Fruit fly (Drosophila melanogaster) whole organism, pupa: ENCODE results near the gene aqz.

Source experiments
- CG10348 ChIP-seq: fragments of 200-800 bp; sonication (Bioruptor generic); IDR thresholded peaks from 2 replicates; pipeline ENCODE4 v1.3.6; 2022; ENCODE audit warnings: missing biosample characterization, missing genetic modification characterization
- CG12605 ChIP-seq: fragments of 200-800 bp; sonication (Bioruptor generic); IDR thresholded peaks from 2 replicates; pipeline ENCODE4 v1.3.6; 2022; ENCODE audit warnings: missing biosample characterization, missing genetic modification characterization
- CG13204 ChIP-seq: fragments of 200-800 bp; sonication (Bioruptor generic); optimal IDR thresholded peaks from 2 replicates; lab custom pipeline; 2018; ENCODE audit warnings: missing biosample characterization, mild to moderate bottlenecking, missing genetic modification characterization, moderate library complexity
- CG14655 ChIP-seq: fragments of 200-800 bp; sonication (Bioruptor generic); optimal IDR thresholded peaks from 3 replicates; lab custom pipeline; 2017; ENCODE audit warnings: mild to moderate bottlenecking, missing biosample characterization, missing genetic modification reagents, missing genetic modification characterization
- CG15710 ChIP-seq: fragments of 200-800 bp; sonication (Bioruptor generic); optimal IDR thresholded peaks from 2 replicates; lab custom pipeline; 2018; ENCODE audit warnings: missing biosample characterization, mild to moderate bottlenecking, missing genetic modification characterization, moderate library complexity
- CG17806 ChIP-seq: fragments of 200-800 bp; sonication (Bioruptor generic); optimal IDR thresholded peaks from 2 replicates; lab custom pipeline; 2018; ENCODE audit warnings: missing biosample characterization, mild to moderate bottlenecking, missing genetic modification characterization, moderate library complexity
- CG32121 ChIP-seq: fragments of 200-800 bp; sonication (Bioruptor generic); IDR thresholded peaks from 2 replicates; pipeline ENCODE4 v1.3.6; 2022; ENCODE audit warnings: missing biosample characterization, missing genetic modification characterization
- CG34367 ChIP-seq: fragments of 200-800 bp; sonication (Bioruptor generic); optimal IDR thresholded peaks from 2 replicates; lab custom pipeline; 2018; ENCODE audit warnings: missing biosample characterization, mild to moderate bottlenecking, missing genetic modification characterization
- CG4496 ChIP-seq: fragments of 200-800 bp; sonication (Bioruptor generic); IDR thresholded peaks from 3 replicates; pipeline ENCODE4 v1.3.6; 2022; ENCODE audit warnings: missing biosample characterization, missing genetic modification characterization
- CG8159 ChIP-seq: fragments of 200-800 bp; sonication (Bioruptor generic); optimal IDR thresholded peaks from 3 replicates; lab custom pipeline; 2018; ENCODE audit warnings: missing biosample characterization, mild to moderate bottlenecking, missing genetic modification characterization, moderate library complexity
- CG8301 ChIP-seq: fragments of 200-800 bp; sonication (Bioruptor generic); optimal IDR thresholded peaks from 2 replicates; lab custom pipeline; 2018; ENCODE audit warnings: missing biosample characterization, mild to moderate bottlenecking, missing genetic modification characterization
- CG9948 ChIP-seq: fragments of 200-800 bp; sonication (Bioruptor generic); optimal IDR thresholded peaks from 2 replicates; lab custom pipeline; 2018; ENCODE audit warnings: missing biosample characterization, mild to moderate bottlenecking, missing genetic modification characterization, moderate library complexity
- D1 ChIP-seq: fragments of 200-800 bp; sonication (Bioruptor generic); optimal IDR thresholded peaks from 2 replicates; lab custom pipeline; 2018; ENCODE audit warnings: missing biosample characterization, mild to moderate bottlenecking, missing genetic modification characterization, moderate library complexity
- EcR ChIP-seq: fragments of 200-800 bp; sonication (Bioruptor generic); optimal IDR thresholded peaks from 3 replicates; lab custom pipeline; 2019; ENCODE audit warnings: missing biosample characterization, missing genetic modification characterization, mild to moderate bottlenecking, moderate library complexity, missing genetic modification reagents
- Ets98B ChIP-seq: fragments of 200-800 bp; sonication (Bioruptor generic); IDR thresholded peaks from 2 replicates; pipeline ENCODE4 v1.3.6; 2022; ENCODE audit warnings: missing biosample characterization, missing genetic modification characterization
- Pif1A ChIP-seq: fragments of 200-800 bp; sonication (Bioruptor generic); optimal IDR thresholded peaks from 3 replicates; lab custom pipeline; 2016; ENCODE audit warnings: missing biosample characterization, missing genetic modification characterization
- Pif1B ChIP-seq: fragments of 200-800 bp; sonication (Bioruptor generic); optimal IDR thresholded peaks from 3 replicates; lab custom pipeline; 2016; ENCODE audit warnings: missing biosample characterization, missing genetic modification characterization
- Snoo ChIP-seq: fragments of 200-800 bp; sonication (Bioruptor generic); optimal IDR thresholded peaks from 3 replicates; lab custom pipeline; 2017; ENCODE audit warnings: missing biosample characterization, mild to moderate bottlenecking, missing genetic modification characterization, inconsistent platforms
- fd96Ca ChIP-seq: fragments of 200-800 bp; sonication (Bioruptor generic); IDR thresholded peaks from 3 replicates; pipeline ENCODE4 v1.3.6; 2022; ENCODE audit warnings: missing biosample characterization, missing genetic modification characterization
- gl ChIP-seq: fragments of 200-800 bp; sonication (Bioruptor generic); optimal IDR thresholded peaks from 2 replicates; lab custom pipeline; 2018; ENCODE audit warnings: missing biosample characterization, mild to moderate bottlenecking, missing genetic modification characterization
- rn ChIP-seq: fragments of 200-800 bp; sonication (Bioruptor generic); IDR thresholded peaks from 2 replicates; pipeline ENCODE4 v1.3.6; 2022; ENCODE audit warnings: missing biosample characterization, missing genetic modification characterization

aqz gene

dm6 chr3R:8850616-8851015 is 30.1 kb upstream of the aqz start:
- no peak for TF ChIP-seq CG12605 (GFP tag; lab: Robert Waterston, UW)
- no peak for TF ChIP-seq Pif1A (GFP tag; lab: Kevin White, UChicago)
- no peak for TF ChIP-seq Snoo (tag; lab: Kevin White, UChicago)
- TF ChIP-seq Ets98B (GFP tag; lab: Robert Waterston, UW) = no peak
- TF ChIP-seq CG8301 (tag; lab: Kevin White, UChicago) = no peak
- no peak for TF ChIP-seq EcR (GFP tag; lab: Kevin White, UChicago)
- TF ChIP-seq, all 21 proteins: peak for 0

DNA sequence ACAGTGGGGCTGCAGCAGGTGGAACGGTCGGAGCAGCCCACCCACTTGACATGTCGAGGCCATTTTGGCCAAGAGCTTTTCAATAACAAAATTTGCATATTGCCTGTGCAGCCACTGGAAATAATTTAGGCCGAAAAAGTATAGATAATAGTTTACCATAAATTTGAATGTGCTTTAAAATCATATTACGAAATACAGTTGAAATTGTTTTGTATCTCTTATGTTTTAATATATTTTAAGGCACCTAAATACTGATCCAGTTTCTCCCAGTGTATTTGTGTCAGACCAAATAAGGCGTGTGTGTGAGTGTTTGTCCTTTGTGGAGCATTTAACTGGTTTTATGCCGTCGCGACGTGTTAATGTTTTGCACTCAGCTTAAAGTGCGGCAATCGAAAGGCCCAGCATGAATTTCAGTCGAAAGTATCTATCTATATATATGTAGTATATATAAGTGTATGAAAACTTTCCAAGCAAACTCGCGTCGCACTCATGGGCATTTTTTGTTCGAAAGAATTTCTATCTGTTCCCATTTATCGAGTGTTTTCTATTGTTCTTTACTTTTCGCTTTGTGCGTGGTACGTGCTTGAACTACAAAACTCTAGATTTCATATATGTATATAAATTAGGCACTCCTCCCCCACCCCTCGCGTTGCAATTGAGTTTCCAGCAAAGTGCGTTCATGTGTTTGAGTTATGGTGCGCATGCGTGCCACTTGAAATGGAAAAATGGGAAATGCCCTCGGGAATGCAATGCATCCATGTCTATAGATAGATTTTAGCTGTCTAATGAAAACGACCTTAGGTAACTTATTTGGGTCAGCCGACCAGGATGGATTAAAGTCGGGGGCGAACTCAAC is 29.1 kb upstream of the aqz start:
- TF ChIP-seq CG10348 (GFP tag; lab: Robert Waterston, UW) (no peak), CG12605 (GFP tag; lab: Robert Waterston, UW) (0 out of 2 replicates have a peak, but pooled peaks have one; percentile 31), Pif1A (GFP tag; lab: Kevin White, UChicago) (peak; percentile 62), CG34367 (tag; lab: Kevin White, UChicago) (peak; percentile 55), CG4496 (GFP tag; lab: Robert Waterston, UW) (peak; percentile 81), CG32121 (GFP tag; lab: Robert Waterston, UW) (peak; percentile 72; the same call in 1 of the 2 replicates), EcR (GFP tag; lab: Kevin White, UChicago) (no peak), CG8301 (tag; lab: Kevin White, UChicago) (peak; percentile 65), CG9948 (tag; lab: Kevin White, UChicago) (peak; percentile 60), CG8159 (tag; lab: Kevin White, UChicago) (peak; percentile 65), CG17806 (tag; lab: Kevin White, UChicago) (peak; percentile 69), Pif1B (GFP tag; lab: Kevin White, UChicago) (peak; percentile 31), rn (GFP tag; lab: Robert Waterston, UW) (no peak), CG13204 (GFP tag; lab: Kevin White, UChicago) (no peak), CG14655 (peak; percentile 68), Ets98B (GFP tag; lab: Robert Waterston, UW) (peak; percentile 60), gl (tag; lab: Kevin White, UChicago) (no peak), Snoo (tag; lab: Kevin White, UChicago) (no peak), fd96Ca (GFP tag; lab: Robert Waterston, UW) (no peak), D1 (tag; lab: Kevin White, UChicago) (no peak), CG15710 (peak; percentile 60)

dm6 chr3R:8848190-8848589 is 27.7 kb upstream of the aqz start:
- TF ChIP-seq Pif1A (GFP tag; lab: Kevin White, UChicago) = no peak
- no peak for TF ChIP-seq rn (GFP tag; lab: Robert Waterston, UW)
- TF ChIP-seq CG32121 (GFP tag; lab: Robert Waterston, UW) = no peak
- no peak for TF ChIP-seq CG13204 (GFP tag; lab: Kevin White, UChicago)
- TF ChIP-seq CG8301 (tag; lab: Kevin White, UChicago) = no peak
- TF ChIP-seq CG8159 (tag; lab: Kevin White, UChicago) = no peak
- no peak for TF ChIP-seq Ets98B (GFP tag; lab: Robert Waterston, UW)
- TF ChIP-seq fd96Ca (GFP tag; lab: Robert Waterston, UW) = no peak
- TF ChIP-seq CG15710 = no peak
- TF ChIP-seq gl (tag; lab: Kevin White, UChicago) = no peak
- TF ChIP-seq CG10348 (GFP tag; lab: Robert Waterston, UW) = no peak
- TF ChIP-seq CG12605 (GFP tag; lab: Robert Waterston, UW) = no peak
- no peak for TF ChIP-seq D1 (tag; lab: Kevin White, UChicago)
- no peak for TF ChIP-seq CG4496 (GFP tag; lab: Robert Waterston, UW)
- TF ChIP-seq CG17806 (tag; lab: Kevin White, UChicago) = no peak

dm6 chr3R:8847096-8847639 is 26.7 kb upstream of the aqz start:
- no peak for TF ChIP-seq gl (tag; lab: Kevin White, UChicago)
- no peak for TF ChIP-seq D1 (tag; lab: Kevin White, UChicago)
- TF ChIP-seq CG9948 (tag; lab: Kevin White, UChicago) = peak; percentile 55
- TF ChIP-seq Snoo (tag; lab: Kevin White, UChicago) = no peak
- peak; percentile 59 for TF ChIP-seq CG17806 (tag; lab: Kevin White, UChicago)
- peak; percentile 65; the same call in 2 of the 3 replicates for TF ChIP-seq CG4496 (GFP tag; lab: Robert Waterston, UW)
- TF ChIP-seq fd96Ca (GFP tag; lab: Robert Waterston, UW) = no peak; the same call in 2 of the 3 replicates
- TF ChIP-seq Pif1A (GFP tag; lab: Kevin White, UChicago) = peak; percentile 63
- no peak for TF ChIP-seq CG12605 (GFP tag; lab: Robert Waterston, UW)
- TF ChIP-seq CG8159 (tag; lab: Kevin White, UChicago) = peak; percentile 70
- TF ChIP-seq Ets98B (GFP tag; lab: Robert Waterston, UW) = peak; percentile 60; the same call in 1 of the 2 replicates
- peak; percentile 45 for TF ChIP-seq Pif1B (GFP tag; lab: Kevin White, UChicago)
- no peak for TF ChIP-seq CG10348 (GFP tag; lab: Robert Waterston, UW)
- TF ChIP-seq CG13204 (GFP tag; lab: Kevin White, UChicago) = no peak
- peak; percentile 41 for TF ChIP-seq CG14655
- peak; percentile 51 for TF ChIP-seq CG34367 (tag; lab: Kevin White, UChicago)
- peak; percentile 36 for TF ChIP-seq CG8301 (tag; lab: Kevin White, UChicago)
- 0 out of 2 replicates have a peak, but pooled peaks have one; percentile 52 for TF ChIP-seq rn (GFP tag; lab: Robert Waterston, UW)
- peak; percentile 44; the same call in 1 of the 2 replicates for TF ChIP-seq CG32121 (GFP tag; lab: Robert Waterston, UW)
- TF ChIP-seq CG15710 = peak; percentile 65
- no peak for TF ChIP-seq EcR (GFP tag; lab: Kevin White, UChicago)
